Fruit fly (Drosophila melanogaster) whole organism, embryonic: Measurements from ENCODE around the gene Ubc6.

ENCODE experiments used
- Atf3 ChIP-seq: fragments of 200-800 bp; sonication (Bioruptor generic); optimal IDR thresholded peaks from 3 replicates; lab custom pipeline; 2016; ENCODE audit warnings: missing biosample characterization, missing genetic modification characterization
- CG10209 ChIP-seq: fragments of 200-800 bp; sonication (Bioruptor generic); optimal IDR thresholded peaks from 3 replicates; lab custom pipeline; 2017; ENCODE audit warnings: missing biosample characterization, mild to moderate bottlenecking, missing genetic modification characterization, missing genetic modification reagents
- CG11696 ChIP-seq: fragments of 200-800 bp; sonication (Bioruptor generic); IDR thresholded peaks from 2 replicates; pipeline ENCODE4 v1.3.6; 2022; ENCODE audit warnings: missing biosample characterization, missing genetic modification characterization
- CG13424 ChIP-seq: fragments of 200-800 bp; sonication (Bioruptor generic); optimal IDR thresholded peaks from 2 replicates; lab custom pipeline; 2019; ENCODE audit warnings: missing biosample characterization, mild to moderate bottlenecking, missing genetic modification characterization, moderate library complexity
- CG2116 ChIP-seq: fragments of 200-800 bp; sonication (Bioruptor generic); optimal IDR thresholded peaks from 3 replicates; lab custom pipeline; 2018; ENCODE audit warnings: missing biosample characterization, mild to moderate bottlenecking, missing genetic modification characterization
- CG2129 ChIP-seq: fragments of 200-800 bp; sonication (Bioruptor generic); IDR thresholded peaks from 2 replicates; pipeline ENCODE4 v1.3.6; 2022; ENCODE audit warnings: missing biosample characterization, missing genetic modification characterization; ENCODE audit not compliant: partially characterized antibody
- CG32532 ChIP-seq: fragments of 200-800 bp; sonication (Bioruptor generic); IDR thresholded peaks from 2 replicates; pipeline ENCODE4 v1.3.6; 2022; ENCODE audit warnings: missing biosample characterization, missing genetic modification characterization
- CG3281 ChIP-seq: fragments of 200-800 bp; sonication (Bioruptor generic); optimal IDR thresholded peaks from 3 replicates; lab custom pipeline; 2017; ENCODE audit warnings: missing biosample characterization, mild to moderate bottlenecking, missing genetic modification characterization
- CG3847 ChIP-seq: fragments of 200-800 bp; sonication (Bioruptor generic); IDR thresholded peaks from 2 replicates; pipeline ENCODE4 v1.3.6; 2022; ENCODE audit warnings: missing biosample characterization, missing genetic modification characterization
- CG42726 ChIP-seq: fragments of 200-800 bp; sonication (Bioruptor generic); IDR thresholded peaks from 2 replicates; pipeline ENCODE4 v1.3.6; 2022; ENCODE audit warnings: missing biosample characterization, missing genetic modification characterization; ENCODE audit not compliant: partially characterized antibody
- CG4404 ChIP-seq: fragments of 200-800 bp; sonication (Bioruptor generic); IDR thresholded peaks from 2 replicates; pipeline ENCODE4 v1.3.6; 2022; ENCODE audit warnings: missing biosample characterization, missing genetic modification characterization
- CG4617 ChIP-seq: fragments of 200-800 bp; sonication (Bioruptor generic); optimal IDR thresholded peaks from 3 replicates; lab custom pipeline; 2016; ENCODE audit warnings: missing biosample characterization, missing genetic modification characterization, borderline replicate concordance
- CG6791 ChIP-seq: fragments of 200-800 bp; sonication (Bioruptor generic); IDR thresholded peaks from 3 replicates; pipeline ENCODE4 v1.3.6; 2022; ENCODE audit warnings: missing biosample characterization, missing genetic modification characterization; ENCODE audit not compliant: partially characterized antibody
- CG7839 ChIP-seq: fragments of 200-800 bp; sonication (Bioruptor generic); optimal IDR thresholded peaks from 3 replicates; lab custom pipeline; 2018; ENCODE audit warnings: missing biosample characterization, mild to moderate bottlenecking, missing genetic modification characterization, moderate library complexity
- CG8281 ChIP-seq: fragments of 200-800 bp; sonication (Bioruptor generic); optimal IDR thresholded peaks from 2 replicates; lab custom pipeline; 2018; ENCODE audit warnings: missing biosample characterization, mild to moderate bottlenecking, missing genetic modification characterization, moderate library complexity
- CG8290 ChIP-seq, 3 experiments: fragments of 200-800 bp; sonication (Bioruptor generic); optimal IDR thresholded peaks; 2 replicates each; lab custom pipeline; 2016 to 2019; ENCODE audit warnings: missing biosample characterization in 3 of 3, missing genetic modification characterization in 3 of 3, mild to moderate bottlenecking in 2 of 3, moderate library complexity in 1 of 3
- CG8359 ChIP-seq: fragments of 200-800 bp; sonication (Bioruptor generic); optimal IDR thresholded peaks from 2 replicates; lab custom pipeline; 2017; ENCODE audit warnings: missing biosample characterization, mild to moderate bottlenecking, missing genetic modification characterization, borderline replicate concordance
- CG8924 ChIP-seq: fragments of 200-800 bp; optimal IDR thresholded peaks from 3 replicates; lab custom pipeline; 2019; ENCODE audit warnings: missing biosample characterization, mild to moderate bottlenecking, missing genetic modification characterization, moderate library complexity
- CHES-1-like ChIP-seq: fragments of 200-800 bp; sonication (Bioruptor generic); optimal IDR thresholded peaks from 2 replicates; lab custom pipeline; 2016; ENCODE audit warnings: missing biosample characterization, missing genetic modification characterization
- Dek ChIP-seq: fragments of 200-800 bp; sonication (Bioruptor generic); optimal IDR thresholded peaks from 3 replicates; lab custom pipeline; 2019; ENCODE audit warnings: missing biosample characterization, mild to moderate bottlenecking, missing genetic modification characterization, moderate library complexity
- Dip3 ChIP-seq: fragments of 200-800 bp; sonication (Bioruptor generic); optimal IDR thresholded peaks from 3 replicates; lab custom pipeline; 2016; ENCODE audit warnings: missing biosample characterization, missing genetic modification characterization
- HmgD ChIP-seq: fragments of 200-800 bp; sonication (Bioruptor generic); optimal IDR thresholded peaks from 3 replicates; lab custom pipeline; 2016; ENCODE audit warnings: missing biosample characterization, missing genetic modification characterization
- MBD-R2 ChIP-seq: fragments of 200-800 bp; sonication (Bioruptor generic); IDR thresholded peaks from 2 replicates; pipeline ENCODE4 v1.3.6; 2022; ENCODE audit warnings: missing biosample characterization, missing genetic modification characterization
- NFAT ChIP-seq: fragments of 200-800 bp; sonication (Bioruptor generic); IDR thresholded peaks from 2 replicates; pipeline ENCODE4 v1.3.6; 2022; ENCODE audit warnings: missing biosample characterization, missing genetic modification characterization
- Opbp ChIP-seq: fragments of 200-800 bp; sonication (Bioruptor generic); IDR thresholded peaks from 3 replicates; pipeline ENCODE4 v1.3.6; 2022; ENCODE audit warnings: missing biosample characterization, missing genetic modification characterization; ENCODE audit not compliant: partially characterized antibody
- Rfx ChIP-seq: fragments of 200-800 bp; sonication (Bioruptor generic); IDR thresholded peaks from 2 replicates; pipeline ENCODE4 v1.3.6; 2022; ENCODE audit warnings: missing biosample characterization, missing genetic modification characterization
- Sry-δ ChIP-seq: fragments of 200-800 bp; sonication (Bioruptor generic); optimal IDR thresholded peaks from 2 replicates; lab custom pipeline; 2016; ENCODE audit warnings: missing biosample characterization, missing genetic modification characterization
- aop ChIP-seq: fragments of 200-800 bp; sonication (Bioruptor generic); IDR thresholded peaks from 2 replicates; pipeline ENCODE4 v1.3.6; 2022; ENCODE audit warnings: missing biosample characterization, missing genetic modification characterization
- bbx ChIP-seq: fragments of 200-800 bp; sonication (Bioruptor generic); IDR thresholded peaks from 2 replicates; pipeline ENCODE4 v1.3.6; 2022; ENCODE audit warnings: missing biosample characterization, missing genetic modification characterization; ENCODE audit not compliant: partially characterized antibody
- bigmax ChIP-seq: fragments of 200-800 bp; sonication (Bioruptor generic); optimal IDR thresholded peaks from 2 replicates; lab custom pipeline; 2018; ENCODE audit warnings: missing biosample characterization, mild to moderate bottlenecking, missing genetic modification characterization
- btn ChIP-seq: fragments of 200-800 bp; sonication (Bioruptor generic); optimal IDR thresholded peaks from 2 replicates; lab custom pipeline; 2016; ENCODE audit warnings: missing biosample characterization, missing genetic modification characterization
- en ChIP-seq: fragments of 200-800 bp; sonication (Bioruptor generic); optimal IDR thresholded peaks from 2 replicates; lab custom pipeline; 2016; ENCODE audit warnings: missing biosample characterization, missing genetic modification characterization
- eve ChIP-seq, 2 experiments: fragments of >200 bp; optimal IDR thresholded peaks; 2 replicates each; lab custom pipeline; 2017; ENCODE audit warnings: missing biosample characterization in 2 of 2, missing genetic modification characterization in 2 of 2
- eyg ChIP-seq: fragments of 200-800 bp; sonication (Bioruptor generic); optimal IDR thresholded peaks from 3 replicates; lab custom pipeline; 2016; ENCODE audit warnings: missing biosample characterization, missing genetic modification characterization
- gfzf ChIP-seq: fragments of 200-800 bp; sonication (Bioruptor generic); optimal IDR thresholded peaks from 2 replicates; lab custom pipeline; 2016; ENCODE audit warnings: missing biosample characterization, mild to moderate bottlenecking, missing genetic modification characterization, moderate library complexity
- gsb-n ChIP-seq: fragments of 200-800 bp; sonication (Bioruptor generic); optimal IDR thresholded peaks from 3 replicates; lab custom pipeline; 2018; ENCODE audit warnings: missing biosample characterization, mild to moderate bottlenecking, missing genetic modification characterization
- insv ChIP-seq, 2 experiments: fragments of 200-800 bp; sonication (Bioruptor generic); optimal IDR thresholded peaks; 3 replicates each; lab custom pipeline; 2016 to 2018; ENCODE audit warnings: missing biosample characterization in 2 of 2, missing genetic modification characterization in 2 of 2
- knrl ChIP-seq: fragments of 200-800 bp; sonication (Bioruptor generic); IDR thresholded peaks from 3 replicates; pipeline ENCODE4 v1.3.6; 2022; ENCODE audit warnings: missing biosample characterization, missing genetic modification characterization; ENCODE audit not compliant: partially characterized antibody
- mld ChIP-seq: fragments of 200-800 bp; sonication (Bioruptor generic); IDR thresholded peaks from 3 replicates; pipeline ENCODE4 v1.3.6; 2022; ENCODE audit warnings: missing biosample characterization, missing genetic modification characterization; ENCODE audit not compliant: partially characterized antibody
- pfk ChIP-seq: fragments of 200-800 bp; sonication (Bioruptor generic); optimal IDR thresholded peaks from 2 replicates; lab custom pipeline; 2018; ENCODE audit warnings: missing biosample characterization, mild to moderate bottlenecking, missing genetic modification characterization, moderate library complexity
- rib ChIP-seq: fragments of 200-800 bp; sonication (Bioruptor generic); IDR thresholded peaks from 2 replicates; pipeline ENCODE4 v1.3.6; 2022; ENCODE audit warnings: missing biosample characterization, missing genetic modification characterization
- sens ChIP-seq: fragments of 200-800 bp; sonication (Bioruptor generic); peaks from one replicate; lab custom pipeline; 2016; ENCODE audit warnings: missing biosample characterization, missing genetic modification characterization
- slp2 ChIP-seq: fragments of 200-800 bp; sonication (Bioruptor generic); optimal IDR thresholded peaks from 2 replicates; lab custom pipeline; 2016; ENCODE audit warnings: missing biosample characterization, missing genetic modification characterization
- tll ChIP-seq, 2 experiments: fragments of 200-800 bp in 1 of 2; fragments of >200 bp in 1 of 2; sonication (Bioruptor generic) in 1 of 2; optimal IDR thresholded peaks; 2 replicates each; lab custom pipeline; 2017 to 2019; ENCODE audit warnings: missing biosample characterization in 2 of 2, missing genetic modification characterization in 2 of 2, mild to moderate bottlenecking in 1 of 2, moderate library complexity in 1 of 2
- unc-4 ChIP-seq: fragments of 200-800 bp; sonication (Bioruptor generic); IDR thresholded peaks from 2 replicates; pipeline ENCODE4 v1.3.6; 2022; ENCODE audit warnings: missing biosample characterization, missing genetic modification characterization; ENCODE audit not compliant: partially characterized antibody
- vfl ChIP-seq: fragments of 200-800 bp; sonication (Bioruptor generic); optimal IDR thresholded peaks from 2 replicates; lab custom pipeline; 2016; ENCODE audit warnings: missing biosample characterization, missing genetic modification characterization
- vvl ChIP-seq: fragments of 200-800 bp; sonication (Bioruptor generic); IDR thresholded peaks from 2 replicates; pipeline ENCODE4 v1.3.6; 2022; ENCODE audit warnings: missing biosample characterization, missing genetic modification characterization

Gene Ubc6

DNA sequence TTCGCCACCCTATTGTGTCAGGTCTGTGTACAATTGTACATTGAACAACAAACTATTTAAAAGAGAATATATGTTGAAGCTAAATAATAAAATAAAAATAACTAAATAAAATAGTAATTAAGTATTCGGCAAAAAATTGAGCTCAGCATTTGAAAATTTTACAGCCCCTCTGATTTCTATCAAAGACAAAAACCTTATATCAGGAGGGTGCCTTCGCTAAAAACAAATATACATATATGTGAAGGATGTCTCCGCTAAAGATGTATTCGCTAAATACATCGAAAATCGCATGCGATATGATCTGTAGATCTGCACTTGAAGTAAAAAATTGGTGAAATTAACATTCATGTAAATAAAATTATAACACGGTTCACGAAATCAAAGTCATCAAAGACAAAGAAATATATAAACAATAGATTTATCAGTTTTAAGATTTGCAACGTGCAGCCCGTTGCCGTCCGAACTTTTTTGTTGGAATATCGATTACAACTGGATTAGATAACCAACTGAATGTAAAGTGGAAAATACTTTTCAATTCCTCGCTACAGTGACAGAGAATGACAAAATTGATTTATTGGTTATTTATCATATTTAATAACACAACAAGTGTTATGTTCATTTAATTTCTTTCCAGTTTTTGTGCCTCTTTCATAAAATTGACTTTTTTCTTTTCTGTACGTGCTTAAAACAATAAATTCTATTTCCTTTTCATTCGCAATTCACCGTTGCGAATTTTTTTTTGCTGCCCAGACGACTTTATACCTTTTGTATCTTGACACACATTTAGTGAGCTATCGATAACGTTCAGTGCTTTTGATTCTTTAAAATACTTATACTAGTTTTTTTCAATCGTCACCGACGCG lies 46.5 kb downstream of the Ubc6 start, which contains the start of gene Gnf1 (continued):
- TF ChIP-seq tll (GFP tag; optimal IDR thresholded peaks at IDR 0.05; lab: Kevin White, UChicago) = no peak
- peak; percentile 63; the same call in 1 of the 2 replicates for TF ChIP-seq unc-4 (GFP tag; lab: Robert Waterston, UW)
- TF ChIP-seq sens = peak; percentile 79
- peak; percentile 54; the same call in 1 of the 2 replicates for TF ChIP-seq CG42726 (GFP tag; lab: Robert Waterston, UW)
- no peak for TF ChIP-seq CG8290 (GFP tag; optimal IDR thresholded peaks at IDR 0.05; lab: Kevin White, UChicago)
- TF ChIP-seq CG8290 (tag; optimal IDR thresholded peaks at IDR 0.05; lab: Kevin White, UChicago) = peak in 1 of 2 experiments; percentile 37
- peak; percentile 48 for TF ChIP-seq knrl
- TF ChIP-seq NFAT (GFP tag; lab: Robert Waterston, UW) = no peak
- TF ChIP-seq vfl (GFP tag; lab: Kevin White, UChicago) = no peak
- peak; percentile 59 for TF ChIP-seq Sry-δ (GFP tag; lab: Kevin White, UChicago)
- no peak for TF ChIP-seq CG3281
- TF ChIP-seq insv (GFP tag; optimal IDR thresholded peaks at IDR 0.05; lab: Kevin White, UChicago) = peak in 1 of 2 experiments; percentile 11
- TF ChIP-seq CG4404 (GFP tag; lab: Robert Waterston, UW) = no peak
- no peak for TF ChIP-seq btn (GFP tag; lab: Kevin White, UChicago)
- TF ChIP-seq CG8359 (GFP tag; lab: Kevin White, UChicago) = no peak
- no peak for TF ChIP-seq aop (GFP tag; lab: Robert Waterston, UW)
- TF ChIP-seq CG11696 = no peak
- no peak for TF ChIP-seq en (GFP tag; lab: Kevin White, UChicago)
- TF ChIP-seq bigmax = no peak
- no peak for TF ChIP-seq eve (GFP tag; optimal IDR thresholded peaks at IDR 0.05; lab: Kevin White, UChicago)
- no peak for TF ChIP-seq CG32532 (GFP tag; lab: Robert Waterston, UW)
- peak; percentile 45 for TF ChIP-seq CG2116 (GFP tag; lab: Kevin White, UChicago)
- peak; percentile 86 for TF ChIP-seq gfzf (GFP tag; lab: Kevin White, UChicago)
- TF ChIP-seq Dek (tag; lab: Kevin White, UChicago) = peak; percentile 49
- TF ChIP-seq slp2 = no peak
- peak; percentile 64; the same call in 1 of the 3 replicates for TF ChIP-seq Opbp (GFP tag; lab: Robert Waterston, UW)
- no peak for TF ChIP-seq eyg (GFP tag; lab: Kevin White, UChicago)
- peak; percentile 38 for TF ChIP-seq HmgD (GFP tag; lab: Kevin White, UChicago)
- 0 out of 2 replicates have a peak, but pooled peaks have one; percentile 20 for TF ChIP-seq rib (GFP tag; lab: Robert Waterston, UW)
- no peak for TF ChIP-seq Dip3 (GFP tag; lab: Kevin White, UChicago)
- TF ChIP-seq CHES-1-like (GFP tag; lab: Kevin White, UChicago) = peak; percentile 12
- no peak for TF ChIP-seq CG10209
- TF ChIP-seq CG2129 (GFP tag; lab: Robert Waterston, UW) = no peak
- peak; percentile 57; the same call in 1 of the 2 replicates for TF ChIP-seq bbx (GFP tag; lab: Robert Waterston, UW)
- 0 out of 3 replicates have a peak, but pooled peaks have one; percentile 7 for TF ChIP-seq mld
- peak; percentile 53; the same call in 1 of the 2 replicates for TF ChIP-seq vvl (GFP tag; lab: Robert Waterston, UW)
- TF ChIP-seq CG4617 (GFP tag; lab: Kevin White, UChicago) = peak; percentile 60
- no peak for TF ChIP-seq pfk (GFP tag; lab: Kevin White, UChicago)
- peak; percentile 4 for TF ChIP-seq gsb-n (tag; lab: Kevin White, UChicago)
- no peak for TF ChIP-seq CG3847
- no peak for TF ChIP-seq CG8281 (tag; lab: Kevin White, UChicago)
- TF ChIP-seq CG6791 (GFP tag; lab: Robert Waterston, UW) = 0 out of 3 replicates have a peak, but pooled peaks have one; percentile 53
- peak; percentile 10 for TF ChIP-seq CG7839 (tag; lab: Kevin White, UChicago)
- no peak for TF ChIP-seq Atf3 (GFP tag; lab: Kevin White, UChicago)
- TF ChIP-seq CG13424 (tag; lab: Kevin White, UChicago) = no peak
- TF ChIP-seq Rfx = no peak
- TF ChIP-seq MBD-R2 (GFP tag; lab: Robert Waterston, UW) = no peak
- no peak for TF ChIP-seq CG8924 (tag; lab: Kevin White, UChicago)
